Fruit fly (Drosophila melanogaster) whole organism, embryonic: ENCODE measurements around the gene CG5715.

ENCODE experiments used
- Ada2b ChIP-seq: fragments of 200-800 bp; sonication (Bioruptor generic); IDR thresholded peaks from 2 replicates; pipeline ENCODE4 v1.3.6; 2022; ENCODE audit warnings: missing biosample characterization, missing genetic modification characterization
- BEAF-32 ChIP-seq: fragments of 200-800 bp; sonication (Bioruptor generic); optimal IDR thresholded peaks from 3 replicates; lab custom pipeline; 2017; ENCODE audit warnings: missing biosample characterization, missing genetic modification characterization, mild to moderate bottlenecking, moderate library complexity, missing genetic modification reagents
- C15 ChIP-seq: fragments of 200-800 bp; sonication (Bioruptor generic); IDR thresholded peaks from 3 replicates; pipeline ENCODE4 v1.3.6; 2022; ENCODE audit warnings: missing biosample characterization, missing genetic modification characterization
- CG10979 ChIP-seq: fragments of 200-800 bp; sonication (Bioruptor generic); optimal IDR thresholded peaks from 2 replicates; lab custom pipeline; 2018; ENCODE audit warnings: missing biosample characterization, mild to moderate bottlenecking, missing genetic modification characterization, moderate library complexity
- CG12104 ChIP-seq: fragments of 200-800 bp; sonication (Bioruptor generic); optimal IDR thresholded peaks from 3 replicates; lab custom pipeline; 2016; ENCODE audit warnings: missing biosample characterization, missing genetic modification characterization
- CG12769 ChIP-seq: fragments of 200-800 bp; sonication (Bioruptor generic); optimal IDR thresholded peaks from 2 replicates; lab custom pipeline; 2019; ENCODE audit warnings: missing biosample characterization, mild to moderate bottlenecking, missing genetic modification characterization, moderate library complexity
- CG13287 ChIP-seq: fragments of 200-800 bp; sonication (Bioruptor generic); IDR thresholded peaks from 2 replicates; pipeline ENCODE4 v1.3.6; 2022; ENCODE audit warnings: missing biosample characterization, missing genetic modification characterization; ENCODE audit not compliant: partially characterized antibody
- CG15073 ChIP-seq: fragments of 200-800 bp; sonication (Bioruptor generic); optimal IDR thresholded peaks from 2 replicates; lab custom pipeline; 2016; ENCODE audit warnings: missing biosample characterization, missing genetic modification characterization
- CG1602 ChIP-seq: fragments of 200-800 bp; sonication (Bioruptor generic); optimal IDR thresholded peaks from 3 replicates; lab custom pipeline; 2016; ENCODE audit warnings: missing biosample characterization, missing genetic modification characterization
- CG17186 ChIP-seq: fragments of 200-800 bp; sonication (Bioruptor generic); optimal IDR thresholded peaks from 3 replicates; lab custom pipeline; 2017; ENCODE audit warnings: missing biosample characterization, missing genetic modification reagents, missing genetic modification characterization
- CG1832 ChIP-seq: fragments of 200-800 bp; sonication (Bioruptor generic); optimal IDR thresholded peaks from 2 replicates; lab custom pipeline; 2017; ENCODE audit warnings: missing biosample characterization, mild to moderate bottlenecking, missing genetic modification characterization, inconsistent platforms
- CG2712 ChIP-seq: fragments of 200-800 bp; optimal IDR thresholded peaks from 3 replicates; lab custom pipeline; 2019; ENCODE audit warnings: missing biosample characterization, mild to moderate bottlenecking, missing genetic modification characterization, moderate library complexity
- CG30431 ChIP-seq: fragments of 200-800 bp; sonication (Bioruptor generic); optimal IDR thresholded peaks from 2 replicates; lab custom pipeline; 2017; ENCODE audit warnings: missing biosample characterization, missing genetic modification characterization
- CG31224 ChIP-seq: fragments of 200-800 bp; sonication (Bioruptor generic); IDR thresholded peaks from 2 replicates; pipeline ENCODE4 v1.3.6; 2022; ENCODE audit warnings: missing biosample characterization, missing genetic modification characterization
- CG4360 ChIP-seq: fragments of 200-800 bp; sonication (Bioruptor generic); IDR thresholded peaks from 2 replicates; pipeline ENCODE4 v1.3.6; 2022; ENCODE audit warnings: missing biosample characterization, missing genetic modification characterization
- CG43689 ChIP-seq: fragments of 200-800 bp; sonication (Bioruptor generic); IDR thresholded peaks from 2 replicates; pipeline ENCODE4 v1.3.6; 2022; ENCODE audit warnings: missing biosample characterization, missing genetic modification characterization
- CG6791 ChIP-seq: fragments of 200-800 bp; sonication (Bioruptor generic); IDR thresholded peaks from 3 replicates; pipeline ENCODE4 v1.3.6; 2022; ENCODE audit warnings: missing biosample characterization, missing genetic modification characterization; ENCODE audit not compliant: partially characterized antibody
- CG7963 ChIP-seq: fragments of 200-800 bp; sonication (Bioruptor generic); IDR thresholded peaks from 3 replicates; pipeline ENCODE4 v1.3.6; 2022; ENCODE audit warnings: missing biosample characterization, missing genetic modification characterization; ENCODE audit not compliant: partially characterized antibody
- CG8388 ChIP-seq: fragments of 200-800 bp; sonication (Bioruptor generic); optimal IDR thresholded peaks from 2 replicates; lab custom pipeline; 2019; ENCODE audit warnings: missing biosample characterization, mild to moderate bottlenecking, missing genetic modification characterization, moderate library complexity
- Dbx ChIP-seq: fragments of 200-800 bp; sonication (Bioruptor generic); IDR thresholded peaks from 3 replicates; pipeline ENCODE4 v1.3.6; 2022; ENCODE audit warnings: missing biosample characterization, missing genetic modification characterization
- Dfd ChIP-seq, 2 experiments: fragments of >200 bp; optimal IDR thresholded peaks; 2 replicates each; lab custom pipeline; 2017; ENCODE audit warnings: missing biosample characterization in 2 of 2, missing genetic modification characterization in 2 of 2
- E2f1 ChIP-seq: fragments of 200-800 bp; sonication (Bioruptor generic); IDR thresholded peaks from 2 replicates; pipeline ENCODE4 v1.3.6; 2022; ENCODE audit warnings: missing biosample characterization, missing genetic modification characterization
- Fer1 ChIP-seq: fragments of 200-800 bp; sonication (Bioruptor generic); optimal IDR thresholded peaks from 2 replicates; lab custom pipeline; 2017; ENCODE audit warnings: missing biosample characterization, mild to moderate bottlenecking, missing genetic modification characterization
- HLH3B ChIP-seq: fragments of 200-800 bp; sonication (Bioruptor generic); IDR thresholded peaks from 2 replicates; pipeline ENCODE4 v1.3.6; 2022; ENCODE audit warnings: missing biosample characterization, missing genetic modification characterization
- Hr78 ChIP-seq, 2 experiments: fragments of 200-800 bp in 1 of 2; fragments of >200 bp in 1 of 2; sonication (Bioruptor generic) in 1 of 2; optimal IDR thresholded peaks; 2 replicates each; lab custom pipeline; 2017 to 2019; ENCODE audit warnings: missing biosample characterization in 2 of 2, missing genetic modification characterization in 2 of 2, mild to moderate bottlenecking in 1 of 2, moderate library complexity in 1 of 2
- NC2β ChIP-seq: fragments of 200-800 bp; sonication (Bioruptor generic); optimal IDR thresholded peaks from 2 replicates; lab custom pipeline; 2016; ENCODE audit warnings: missing biosample characterization, missing genetic modification characterization
- NK7.1 ChIP-seq: fragments of 200-800 bp; sonication (Bioruptor generic); optimal IDR thresholded peaks from 3 replicates; lab custom pipeline; 2016; ENCODE audit warnings: missing biosample characterization, missing genetic modification characterization
- Nf-YB ChIP-seq: fragments of 200-800 bp; sonication (Bioruptor generic); optimal IDR thresholded peaks from 3 replicates; lab custom pipeline; 2019; ENCODE audit warnings: missing biosample characterization, mild to moderate bottlenecking, missing genetic modification characterization, moderate library complexity
- Opbp ChIP-seq: fragments of 200-800 bp; sonication (Bioruptor generic); IDR thresholded peaks from 3 replicates; pipeline ENCODE4 v1.3.6; 2022; ENCODE audit warnings: missing biosample characterization, missing genetic modification characterization; ENCODE audit not compliant: partially characterized antibody
- Poxn ChIP-seq: fragments of 200-800 bp; sonication (Bioruptor generic); IDR thresholded peaks from 2 replicates; pipeline ENCODE4 v1.3.6; 2022; ENCODE audit warnings: missing biosample characterization, missing genetic modification characterization
- Six4 ChIP-seq: fragments of 200-800 bp; sonication (Bioruptor generic); optimal IDR thresholded peaks from 2 replicates; lab custom pipeline; 2016; ENCODE audit warnings: missing biosample characterization, missing genetic modification characterization
- Sox100B ChIP-seq: fragments of 200-800 bp; sonication (Bioruptor generic); optimal IDR thresholded peaks from 3 replicates; lab custom pipeline; 2018; ENCODE audit warnings: missing biosample characterization, mild to moderate bottlenecking, missing genetic modification characterization
- ato ChIP-seq: fragments of 200-800 bp; sonication (Bioruptor generic); IDR thresholded peaks from 2 replicates; pipeline ENCODE4 v1.3.6; 2022; ENCODE audit warnings: missing biosample characterization, missing genetic modification characterization; ENCODE audit not compliant: partially characterized antibody
- cato ChIP-seq: fragments of 200-800 bp; sonication (Bioruptor generic); optimal IDR thresholded peaks from 2 replicates; lab custom pipeline; 2016; ENCODE audit warnings: missing biosample characterization, missing genetic modification characterization, borderline replicate concordance
- chm ChIP-seq: fragments of 200-800 bp; sonication (Bioruptor generic); IDR thresholded peaks from 2 replicates; pipeline ENCODE4 v1.3.6; 2022; ENCODE audit warnings: missing biosample characterization, missing genetic modification characterization
- en ChIP-seq: fragments of 200-800 bp; sonication (Bioruptor generic); optimal IDR thresholded peaks from 2 replicates; lab custom pipeline; 2016; ENCODE audit warnings: missing biosample characterization, missing genetic modification characterization
- ind ChIP-seq: fragments of 200-800 bp; sonication (Bioruptor generic); optimal IDR thresholded peaks from 3 replicates; lab custom pipeline; 2016; ENCODE audit warnings: missing biosample characterization, missing genetic modification characterization
- kah ChIP-seq: fragments of 200-800 bp; sonication (Bioruptor generic); optimal IDR thresholded peaks from 2 replicates; lab custom pipeline; 2018; ENCODE audit warnings: missing biosample characterization, mild to moderate bottlenecking, missing genetic modification characterization
- lab ChIP-seq: fragments of 200-800 bp; sonication (Bioruptor generic); optimal IDR thresholded peaks from 3 replicates; lab custom pipeline; 2017; ENCODE audit warnings: missing biosample characterization, missing genetic modification characterization, mild to moderate bottlenecking, moderate library complexity, missing genetic modification reagents
- nerfin-2 ChIP-seq: fragments of 200-800 bp; sonication (Bioruptor generic); IDR thresholded peaks from 2 replicates; pipeline ENCODE4 v1.3.6; 2022; ENCODE audit warnings: missing biosample characterization, missing genetic modification characterization; ENCODE audit not compliant: partially characterized antibody
- odd ChIP-seq: fragments of 200-800 bp; sonication (Bioruptor generic); optimal IDR thresholded peaks from 2 replicates; lab custom pipeline; 2017; ENCODE audit warnings: missing biosample characterization, mild to moderate bottlenecking, missing genetic modification characterization
- pfk ChIP-seq: fragments of 200-800 bp; sonication (Bioruptor generic); optimal IDR thresholded peaks from 2 replicates; lab custom pipeline; 2018; ENCODE audit warnings: missing biosample characterization, mild to moderate bottlenecking, missing genetic modification characterization, moderate library complexity
- pita ChIP-seq: fragments of 200-800 bp; sonication (Bioruptor generic); optimal IDR thresholded peaks from 2 replicates; lab custom pipeline; 2017; ENCODE audit warnings: missing biosample characterization, mild to moderate bottlenecking, missing genetic modification characterization
- sens-2 ChIP-seq: fragments of 200-800 bp; sonication (Bioruptor generic); IDR thresholded peaks from 2 replicates; pipeline ENCODE4 v1.3.6; 2022; ENCODE audit warnings: missing biosample characterization, missing genetic modification characterization
- slou ChIP-seq: fragments of 200-800 bp; sonication (Bioruptor generic); optimal IDR thresholded peaks from 3 replicates; lab custom pipeline; 2016; ENCODE audit warnings: missing biosample characterization, missing genetic modification characterization
- wek ChIP-seq: fragments of 200-800 bp; sonication (Bioruptor generic); optimal IDR thresholded peaks from 3 replicates; lab custom pipeline; 2018; ENCODE audit warnings: missing biosample characterization, mild to moderate bottlenecking, missing genetic modification characterization, moderate library complexity
- zen ChIP-seq: fragments of 200-800 bp; sonication (Bioruptor generic); optimal IDR thresholded peaks from 3 replicates; lab custom pipeline; 2018; ENCODE audit warnings: missing biosample characterization, mild to moderate bottlenecking, missing genetic modification characterization, moderate library complexity

Gene CG5715

DNA sequence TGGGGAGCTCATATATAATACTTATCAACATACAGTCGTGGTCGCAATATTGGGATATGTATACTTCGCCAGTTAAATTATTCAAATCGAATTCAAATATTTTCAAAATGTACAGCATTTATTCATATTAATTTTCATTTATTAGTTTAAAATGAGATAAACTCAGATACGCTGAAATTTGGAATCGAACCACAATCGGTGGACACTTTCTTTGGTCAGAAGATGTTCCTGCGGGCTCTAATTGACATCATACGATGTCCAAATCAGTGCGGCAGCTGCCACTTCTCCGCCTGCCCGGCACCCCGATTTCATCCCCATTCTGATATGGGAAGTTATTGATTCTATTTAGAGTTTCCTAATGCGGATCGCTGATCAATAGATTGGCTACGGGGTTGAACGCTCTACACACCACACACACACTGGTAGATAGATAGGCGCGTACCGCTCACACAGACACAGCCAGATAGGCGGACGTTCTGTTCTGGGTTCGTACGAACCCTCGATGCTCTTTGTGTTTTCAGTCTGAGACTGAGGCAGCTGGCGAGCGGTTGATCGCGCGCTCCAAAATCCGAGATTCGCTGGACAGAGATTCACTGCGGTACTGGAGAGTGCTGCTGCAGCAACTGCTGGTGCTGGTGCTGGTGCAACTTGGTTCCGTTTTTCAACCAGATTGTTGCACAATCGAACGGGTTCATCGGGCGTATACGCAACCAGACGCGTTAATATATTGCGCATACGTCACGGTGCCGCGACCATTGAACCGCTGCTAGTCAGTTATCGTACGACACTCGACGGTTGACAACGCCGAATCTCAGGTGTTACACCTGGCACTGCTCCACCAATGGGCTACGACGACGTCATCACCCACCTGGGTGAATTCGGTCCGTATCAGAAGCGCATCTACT lies 17.8 kb downstream of the CG5715 start, which contains the start of gene Orct (continued):
- TF ChIP-seq CG6791 (GFP tag; lab: Robert Waterston, UW) (no peak), CG13287 (GFP tag; lab: Robert Waterston, UW) (no peak), CG2712 (tag; lab: Kevin White, UChicago) (peak; percentile 80), Hr78 (GFP tag; optimal IDR thresholded peaks at IDR 0.05; lab: Kevin White, UChicago) (no peak), en (GFP tag; lab: Kevin White, UChicago) (no peak), CG1602 (GFP tag; lab: Kevin White, UChicago) (peak; percentile 38), CG8388 (GFP tag; lab: Kevin White, UChicago) (peak; percentile 64), CG1832 (GFP tag; lab: Kevin White, UChicago) (peak; percentile 17), CG10979 (tag; lab: Kevin White, UChicago) (peak; percentile 41), lab (GFP tag; lab: Kevin White, UChicago) (peak; percentile 89), E2f1 (GFP tag; lab: Robert Waterston, UW) (peak; percentile 59), CG17186 (GFP tag; lab: Kevin White, UChicago) (no peak), ind (GFP tag; lab: Kevin White, UChicago) (peak; percentile 66), NK7.1 (peak; percentile 29), Sox100B (GFP tag; lab: Kevin White, UChicago) (peak; percentile 79), wek (GFP tag; lab: Kevin White, UChicago) (no peak), CG43689 (GFP tag; lab: Robert Waterston, UW) (0 out of 2 replicates have a peak, but pooled peaks have one; percentile 24), sens-2 (GFP tag; lab: Robert Waterston, UW) (no peak), Opbp (no peak), Six4 (GFP tag; lab: Kevin White, UChicago) (no peak), kah (GFP tag; lab: Kevin White, UChicago) (peak; percentile 32), nerfin-2 (GFP tag; lab: Robert Waterston, UW) (no peak), Dbx (GFP tag; lab: Robert Waterston, UW) (peak; percentile 75; the same call in 2 of the 3 replicates), pfk (GFP tag; lab: Kevin White, UChicago) (no peak), CG12104 (GFP tag; lab: Kevin White, UChicago) (peak; percentile 63), pita (no peak), Dfd (GFP tag; optimal IDR thresholded peaks at IDR 0.05; lab: Kevin White, UChicago) (no peak), Ada2b (GFP tag; lab: Robert Waterston, UW) (peak; percentile 27), CG7963 (no peak), C15 (GFP tag; lab: Robert Waterston, UW) (no peak), Fer1 (GFP tag; lab: Kevin White, UChicago) (peak; percentile 87), slou (no peak), ato (no peak), chm (GFP tag; lab: Robert Waterston, UW) (0 out of 2 replicates have a peak, but pooled peaks have one; percentile 46), odd (GFP tag; lab: Kevin White, UChicago) (peak; percentile 68), BEAF-32 (GFP tag; lab: Kevin White, UChicago) (no peak), cato (GFP tag; lab: Kevin White, UChicago) (peak; percentile 31), NC2β (GFP tag; lab: Kevin White, UChicago) (peak; percentile 24), CG31224 (peak; percentile 57; the same call in 1 of the 2 replicates), CG15073 (GFP tag; lab: Kevin White, UChicago) (peak; percentile 90), zen (tag; lab: Kevin White, UChicago) (peak; percentile 3), Nf-YB (GFP tag; lab: Kevin White, UChicago) (peak; percentile 58), CG12769 (peak; percentile 83), CG30431 (GFP tag; lab: Kevin White, UChicago) (peak; percentile 40), HLH3B (GFP tag; lab: Robert Waterston, UW) (0 out of 2 replicates have a peak, but pooled peaks have one; percentile 36), CG4360 (no peak), Poxn (GFP tag; lab: Robert Waterston, UW) (0 out of 2 replicates have a peak, but pooled peaks have one; percentile 19)
